Worm (Caenorhabditis elegans): ENCODE data around the gene apm-3.

apm-3 gene

DNA sequence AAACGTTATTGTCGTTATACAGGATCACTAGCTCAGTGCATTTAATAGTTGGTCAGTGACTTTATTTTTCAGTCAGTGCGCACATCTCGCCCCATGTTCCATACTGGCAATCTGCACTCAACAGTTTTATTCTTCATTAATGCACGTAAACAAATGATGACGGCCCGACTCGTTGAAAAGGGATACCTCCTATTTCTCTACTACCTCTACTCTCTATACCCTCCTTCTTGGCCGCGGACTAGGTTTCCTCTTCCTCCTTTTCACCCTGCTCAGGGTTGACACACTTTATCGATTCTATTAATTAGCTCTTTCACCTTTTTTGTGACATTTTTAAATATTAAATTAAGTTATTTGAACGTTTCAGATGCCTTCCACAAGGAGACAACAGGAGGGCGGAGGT is 39.3 kb upstream of the apm-3 start, which contains the start of gene sel-12:
TSS of gene sel-12 (plus strand) at position 358 of the 400 bp plus-strand sequence.
- TF ChIP-seq jun-1 (tag; optimal IDR thresholded peaks at IDR 0.05): no peak
- peak in 1 of 2 experiments; percentile 25 for TF ChIP-seq lsy-2 (tag; optimal IDR thresholded peaks at IDR 0.05)
- no peak for TF ChIP-seq hmg-1.1 (GFP tag; IDR thresholded peaks at IDR 0.05)
- peak in 1 of 2 experiments; percentile 87 for TF ChIP-seq hif-1 (tag; optimal IDR thresholded peaks at IDR 0.05)
- TF ChIP-seq aha-1 (tag): peak; percentile 99
- no peak for TF ChIP-seq gei-8 (GFP tag; optimal IDR thresholded peaks at IDR 0.05)
- TF ChIP-seq spr-1 (tag; optimal IDR thresholded peaks at IDR 0.05): no peak
- no peak for TF ChIP-seq dmd-8 (GFP tag; IDR thresholded peaks at IDR 0.05)
- TF ChIP-seq dmd-9 (GFP tag; IDR thresholded peaks at IDR 0.05): no peak
- no peak for TF ChIP-seq hlh-11 (tag; optimal IDR thresholded peaks at IDR 0.05)
- no peak for TF ChIP-seq daf-16 (GFP tag; optimal IDR thresholded peaks at IDR 0.05)
- TF ChIP-seq daf-16 (tag; optimal IDR thresholded peaks at IDR 0.05): peak; percentile 31
- TF ChIP-seq lin-15B (tag; optimal IDR thresholded peaks at IDR 0.05): no peak
- TF ChIP-seq nhr-11 (tag; optimal IDR thresholded peaks at IDR 0.05): no peak
- TF ChIP-seq lin-29 (GFP tag; IDR thresholded peaks at IDR 0.05): no peak
- TF ChIP-seq F26F4.8 (GFP tag; conservative IDR thresholded peaks at IDR 0.05): no peak
- TF ChIP-seq zfp-2 (tag; optimal IDR thresholded peaks at IDR 0.05): no peak
- no peak for TF ChIP-seq F44E2.7 (GFP tag; IDR thresholded peaks at IDR 0.05)
- TF ChIP-seq ceh-44 (GFP tag; IDR thresholded peaks at IDR 0.05): no peak
- TF ChIP-seq nhr-48 (tag; optimal IDR thresholded peaks at IDR 0.05): no peak
- no peak for TF ChIP-seq daf-8 (GFP tag; IDR thresholded peaks at IDR 0.05)
- no peak for TF ChIP-seq mdl-1 (tag; optimal IDR thresholded peaks at IDR 0.05)
- TF ChIP-seq Y75B8A.6 (GFP tag; IDR thresholded peaks at IDR 0.05): no peak
- TF ChIP-seq lin-39 (tag; optimal IDR thresholded peaks at IDR 0.05): no peak
- TF ChIP-seq Y48G9A.11 (GFP tag; IDR thresholded peaks at IDR 0.05): no peak
- no peak for TF ChIP-seq mep-1 (tag; optimal IDR thresholded peaks at IDR 0.05)
- TF ChIP-seq ZK337.2 (GFP tag; IDR thresholded peaks at IDR 0.05): no peak
- peak; percentile 4 for TF ChIP-seq rbr-2 (tag; optimal IDR thresholded peaks at IDR 0.05)
- TF ChIP-seq lin-13 (GFP tag; optimal IDR thresholded peaks at IDR 0.05): no peak
- TF ChIP-seq ceh-32 (tag; optimal IDR thresholded peaks at IDR 0.05; ENCODE audit: poor library complexity): no peak
- TF ChIP-seq zfp-3 (GFP tag; conservative IDR thresholded peaks at IDR 0.05): no peak
- TF ChIP-seq hlh-30 (tag; optimal IDR thresholded peaks at IDR 0.05; ENCODE audit: insufficient read depth): peak; percentile 8
- no peak for TF ChIP-seq egl-43 (GFP tag; IDR thresholded peaks at IDR 0.05)
- no peak for TF ChIP-seq sdz-12 (GFP tag; optimal IDR thresholded peaks at IDR 0.05)
- TF ChIP-seq unc-62 (GFP tag; optimal IDR thresholded peaks at IDR 0.05 in 1 of 2): peak in 1 of 2 experiments; percentile 91
- no peak for TF ChIP-seq unc-62 (tag; optimal IDR thresholded peaks at IDR 0.05)
- TF ChIP-seq T26A8.4 (GFP tag; IDR thresholded peaks at IDR 0.05): no peak
- TF ChIP-seq nhr-102 (tag; optimal IDR thresholded peaks at IDR 0.05): no peak
- no peak for TF ChIP-seq daf-19 (GFP tag; conservative IDR thresholded peaks at IDR 0.05)
- no peak for TF ChIP-seq tra-1 (GFP tag; IDR thresholded peaks at IDR 0.05)
- TF ChIP-seq T20F7.1 (GFP tag; optimal IDR thresholded peaks at IDR 0.05): no peak
- TF ChIP-seq F10B5.3 (tag; optimal IDR thresholded peaks at IDR 0.05): no peak
- TF ChIP-seq nhr-76 (tag; optimal IDR thresholded peaks at IDR 0.05): no peak
- TF ChIP-seq vab-7 (GFP tag; IDR thresholded peaks at IDR 0.05): no peak
- no peak for TF ChIP-seq lin-38 (GFP tag; IDR thresholded peaks at IDR 0.05)
- TF ChIP-seq F37D6.2 (tag; optimal IDR thresholded peaks at IDR 0.05): no peak
- TF ChIP-seq mxl-2 (GFP tag; conservative IDR thresholded peaks at IDR 0.05): no peak
- TF ChIP-seq zip-2 (tag; optimal IDR thresholded peaks at IDR 0.05): no peak
- TF ChIP-seq fos-1 (tag; optimal IDR thresholded peaks at IDR 0.05): no peak
- TF ChIP-seq ZK546.5 (tag; optimal IDR thresholded peaks at IDR 0.05): no peak
- TF ChIP-seq dve-1 (tag; optimal IDR thresholded peaks at IDR 0.05; ENCODE audit: insufficient read depth): no peak
- TF ChIP-seq arid-1 (GFP tag; conservative IDR thresholded peaks at IDR 0.05): no peak
- TF ChIP-seq mdt-29 (GFP tag; IDR thresholded peaks at IDR 0.05): no peak

Measured in whole organism, L4 larva.